Worm (Caenorhabditis elegans) whole organism, L2 larva: ENCODE measurements around the gene Y62E10A.20.

Experiments
- C34F6.9 ChIP-seq: fragments of 150-350 bp; optimal IDR thresholded peaks from 2 replicates; lab custom pipeline; 2014; ENCODE audit warnings: missing biosample characterization, missing genetic modification characterization
- F13H6.1 ChIP-seq: sonication (generic microtip); optimal IDR thresholded peaks from 2 replicates; lab custom pipeline; 2016; ENCODE audit warnings: missing genetic modification characterization, missing compliant biosample characterization
- R02D3.7 ChIP-seq: fragments of 150-350 bp; optimal IDR thresholded peaks from 2 replicates; lab custom pipeline; 2014; ENCODE audit warnings: missing biosample characterization, missing genetic modification characterization
- Y55F3AM.14 ChIP-seq: fragments of 200-800 bp; sonication (Bioruptor generic); optimal IDR thresholded peaks from 2 replicates; lab custom pipeline; 2018; ENCODE audit warnings: mild to moderate bottlenecking, missing genetic modification characterization, missing compliant biosample characterization
- ZK546.5 ChIP-seq: sonication (generic microtip); optimal IDR thresholded peaks from 2 replicates; lab custom pipeline; 2017; ENCODE audit warnings: missing biosample characterization, missing genetic modification characterization
- aly-2 ChIP-seq: fragments of 150-350 bp; optimal IDR thresholded peaks from 2 replicates; lab custom pipeline; 2014; ENCODE audit warnings: missing biosample characterization, missing genetic modification characterization
- ama-1 ChIP-seq: fragments of 150-350 bp; optimal IDR thresholded peaks from 2 replicates; lab custom pipeline; 2018; ENCODE audit warnings: inconsistent platforms
- blmp-1 ChIP-seq: sonication (generic microtip); optimal IDR thresholded peaks from 2 replicates; lab custom pipeline; 2017; ENCODE audit warnings: missing genetic modification characterization, mild to moderate bottlenecking, missing compliant biosample characterization, antibody characterized with exemption, moderate library complexity; ENCODE audit not compliant: insufficient read depth
- ceh-16 ChIP-seq: fragments of 150-350 bp; optimal IDR thresholded peaks from 2 replicates; lab custom pipeline; 2014; ENCODE audit warnings: missing biosample characterization, missing genetic modification characterization
- ceh-82 ChIP-seq: fragments of 150-350 bp; optimal IDR thresholded peaks from 2 replicates; lab custom pipeline; 2014; ENCODE audit warnings: missing biosample characterization, missing genetic modification characterization
- crh-2 ChIP-seq: sonication (generic microtip); optimal IDR thresholded peaks from 2 replicates; lab custom pipeline; 2017; ENCODE audit warnings: missing biosample characterization, missing genetic modification characterization
- dmd-4 ChIP-seq: sonication (generic microtip); optimal IDR thresholded peaks from 2 replicates; lab custom pipeline; 2017; ENCODE audit warnings: missing biosample characterization, missing genetic modification characterization
- egl-27 ChIP-seq: sonication (generic microtip); optimal IDR thresholded peaks from 3 replicates; lab custom pipeline; 2017; ENCODE audit warnings: missing biosample characterization, missing genetic modification reagents, missing genetic modification characterization
- elt-3 ChIP-seq: sonication (generic microtip); optimal IDR thresholded peaks from 2 replicates; lab custom pipeline; 2017; ENCODE audit warnings: missing biosample characterization, missing genetic modification characterization
- fos-1 ChIP-seq: fragments of 150-350 bp; optimal IDR thresholded peaks from 2 replicates; lab custom pipeline; 2014; ENCODE audit warnings: missing biosample characterization, missing genetic modification characterization
- gmeb-1 ChIP-seq: fragments of 150-350 bp; optimal IDR thresholded peaks from 2 replicates; lab custom pipeline; 2014; ENCODE audit warnings: missing biosample characterization, missing genetic modification characterization
- lin-11 ChIP-seq: fragments of 150-350 bp; sonication (generic microtip); optimal IDR thresholded peaks from 2 replicates; lab custom pipeline; 2014; ENCODE audit warnings: missing biosample characterization, missing genetic modification characterization, inconsistent platforms, mixed read lengths
- lin-13 ChIP-seq: fragments of 150-350 bp; optimal IDR thresholded peaks from 2 replicates; lab custom pipeline; 2014; ENCODE audit warnings: missing biosample characterization, missing genetic modification reagents, missing genetic modification characterization
- lin-39 ChIP-seq: fragments of 150-350 bp; optimal IDR thresholded peaks from 2 replicates; lab custom pipeline; 2014; ENCODE audit warnings: missing biosample characterization, missing genetic modification reagents, missing genetic modification characterization
- lsy-2 ChIP-seq, 2 experiments: fragments of 150-350 bp in 1 of 2; sonication (generic microtip) in 1 of 2; optimal IDR thresholded peaks; 2 replicates each; lab custom pipeline; 2014 to 2017; ENCODE audit warnings: missing biosample characterization in 2 of 2, missing genetic modification characterization in 2 of 2
- mab-5 ChIP-seq: fragments of 150-350 bp; optimal IDR thresholded peaks from 2 replicates; lab custom pipeline; 2014; ENCODE audit warnings: missing biosample characterization, missing genetic modification characterization
- mbf-1 ChIP-seq: sonication (generic microtip); optimal IDR thresholded peaks from 2 replicates; lab custom pipeline; 2017; ENCODE audit warnings: missing biosample characterization, missing genetic modification characterization
- mdl-1 ChIP-seq, 2 experiments: fragments of 150-350 bp in 1 of 2; sonication (generic microtip) in 1 of 2; optimal IDR thresholded peaks; 2 replicates each; lab custom pipeline; 2017; ENCODE audit warnings: missing biosample characterization in 2 of 2, missing genetic modification characterization in 2 of 2
- nhr-10 ChIP-seq: sonication (generic microtip); optimal IDR thresholded peaks from 2 replicates; lab custom pipeline; 2017; ENCODE audit warnings: missing biosample characterization, missing genetic modification characterization
- nhr-11 ChIP-seq: fragments of 150-350 bp; optimal IDR thresholded peaks from 2 replicates; lab custom pipeline; 2014; ENCODE audit warnings: missing biosample characterization, missing genetic modification characterization
- nhr-12 ChIP-seq: fragments of 150-350 bp; optimal IDR thresholded peaks from 2 replicates; lab custom pipeline; 2014; ENCODE audit warnings: missing biosample characterization, missing genetic modification characterization
- nhr-129 ChIP-seq: fragments of 150-350 bp; optimal IDR thresholded peaks from 2 replicates; lab custom pipeline; 2014; ENCODE audit warnings: missing biosample characterization, missing genetic modification characterization
- nhr-21 ChIP-seq: fragments of 150-350 bp; optimal IDR thresholded peaks from 2 replicates; lab custom pipeline; 2014; ENCODE audit warnings: missing biosample characterization, missing genetic modification characterization
- nhr-25 ChIP-seq: fragments of 150-350 bp; sonication (generic microtip); optimal IDR thresholded peaks from 3 replicates; lab custom pipeline; 2014; ENCODE audit warnings: missing biosample characterization, missing genetic modification characterization
- nhr-6 ChIP-seq: fragments of 150-350 bp; optimal IDR thresholded peaks from 2 replicates; lab custom pipeline; 2014; ENCODE audit warnings: missing biosample characterization, missing genetic modification characterization
- nhr-77 ChIP-seq: fragments of 150-350 bp; optimal IDR thresholded peaks from 2 replicates; lab custom pipeline; 2014; ENCODE audit warnings: missing biosample characterization, missing genetic modification characterization
- peb-1 ChIP-seq: fragments of 150-350 bp; optimal IDR thresholded peaks from 2 replicates; lab custom pipeline; 2014; ENCODE audit warnings: missing biosample characterization, missing genetic modification characterization
- sem-4 ChIP-seq: fragments of 150-350 bp; optimal IDR thresholded peaks from 2 replicates; lab custom pipeline; 2014; ENCODE audit warnings: missing biosample characterization, missing genetic modification reagents, missing genetic modification characterization
- skn-1 ChIP-seq: sonication (generic microtip); optimal IDR thresholded peaks from 2 replicates; lab custom pipeline; 2017; ENCODE audit warnings: missing biosample characterization, missing genetic modification characterization
- sma-3 ChIP-seq: sonication (generic microtip); optimal IDR thresholded peaks from 2 replicates; lab custom pipeline; 2016; ENCODE audit warnings: missing genetic modification reagents, missing genetic modification characterization, missing compliant biosample characterization
- sma-9 ChIP-seq, 2 experiments: fragments of 150-350 bp in 1 of 2; sonication (generic microtip) in 1 of 2; optimal IDR thresholded peaks; 2 replicates each; lab custom pipeline; 2014 to 2016; ENCODE audit warnings: missing genetic modification characterization in 2 of 2, mild to moderate bottlenecking in 1 of 2, missing biosample characterization in 1 of 2, missing compliant biosample characterization in 1 of 2, missing genetic modification reagents in 1 of 2, moderate library complexity in 1 of 2
- snpc-4 ChIP-seq: fragments of 150-350 bp; optimal IDR thresholded peaks from 2 replicates; lab custom pipeline; 2014; ENCODE audit warnings: missing biosample characterization, missing genetic modification characterization
- unc-39 ChIP-seq: fragments of 150-350 bp; optimal IDR thresholded peaks from 2 replicates; lab custom pipeline; 2014; ENCODE audit warnings: missing biosample characterization, missing genetic modification characterization
- unc-55 ChIP-seq: fragments of 150-350 bp; sonication (generic microtip); optimal IDR thresholded peaks from 3 replicates; lab custom pipeline; 2014; ENCODE audit warnings: missing biosample characterization, missing genetic modification reagents, missing genetic modification characterization
- unc-62 ChIP-seq: fragments of 150-350 bp; optimal IDR thresholded peaks from 2 replicates; lab custom pipeline; 2014; ENCODE audit warnings: missing biosample characterization, missing genetic modification reagents, missing genetic modification characterization
- zag-1 ChIP-seq: fragments of 150-350 bp; optimal IDR thresholded peaks from 2 replicates; lab custom pipeline; 2014; ENCODE audit warnings: missing biosample characterization, missing genetic modification characterization
- ztf-1 ChIP-seq: fragments of 200-800 bp; sonication (Bioruptor generic); conservative IDR thresholded peaks from 2 replicates; pipeline ENCODE4 v1.3.6; 2022; ENCODE audit warnings: missing genetic modification characterization, missing compliant biosample characterization
- ztf-11 ChIP-seq: sonication (generic microtip); optimal IDR thresholded peaks from 2 replicates; lab custom pipeline; 2017; ENCODE audit warnings: missing biosample characterization, missing genetic modification characterization

Y62E10A.20 gene

ce11 chrIV:13393246-13393716 lies 7.4 kb upstream of the Y62E10A.20 start (continued):
- TF ChIP-seq snpc-4 (tag; lab: Kevin White, UChicago) (no peak), F13H6.1 (tag; lab: Kevin White, UChicago) (peak; percentile 9), nhr-129 (tag; lab: Kevin White, UChicago) (peak; percentile 68), ztf-11 (tag; lab: Kevin White, UChicago) (no peak), skn-1 (tag; lab: Kevin White, UChicago) (no peak)

ce11 chrIV:13392230-13392629 lies 6.3 kb upstream of the Y62E10A.20 start:
- TF ChIP-seq ZK546.5 (no peak), ceh-16 (tag; lab: Kevin White, UChicago) (no peak), egl-27 (tag; lab: Kevin White, UChicago) (no peak), nhr-25 (no peak), sma-9 (GFP tag; optimal IDR thresholded peaks at IDR 0.05; lab: Kevin White, UChicago) (no peak), sma-9 (tag; optimal IDR thresholded peaks at IDR 0.05; lab: Kevin White, UChicago) (no peak), lin-11 (tag; lab: Kevin White, UChicago) (no peak), blmp-1 (tag; lab: Kevin White, UChicago) (no peak), zag-1 (tag; lab: Kevin White, UChicago) (no peak), crh-2 (tag; lab: Kevin White, UChicago) (no peak), unc-39 (tag; lab: Kevin White, UChicago) (no peak), fos-1 (tag; lab: Kevin White, UChicago) (no peak), nhr-12 (no peak), lin-13 (GFP tag; lab: Kevin White, UChicago) (no peak), nhr-77 (no peak)

- TF ChIP-seq nhr-129 (tag; lab: Kevin White, UChicago) (peak; percentile 8), peb-1 (tag; lab: Kevin White, UChicago) (no peak)
Measured at ce11 chrIV:13390770-13391169, 4.9 kb upstream of the Y62E10A.20 start.

ce11 chrIV:13389237-13389636 lies 3.3 kb upstream of the Y62E10A.20 start:
- TF ChIP-seq ztf-1 (GFP tag; lab: Robert Waterston, UW) (0 out of 2 replicates have a peak, but pooled peaks have one; percentile 77), nhr-11 (no peak), mbf-1 (no peak)

ce11 chrIV:13388779-13389178 lies 2.9 kb upstream of the Y62E10A.20 start:
- TF ChIP-seq mab-5 (tag; lab: Kevin White, UChicago), result no peak
- TF ChIP-seq ZK546.5, result no peak
- no peak for TF ChIP-seq skn-1 (tag; lab: Kevin White, UChicago)
- no peak for TF ChIP-seq R02D3.7 (tag; lab: Kevin White, UChicago)
- no peak for TF ChIP-seq sma-3 (GFP tag; lab: Kevin White, UChicago)
- peak; percentile 28 for TF ChIP-seq nhr-6 (tag; lab: Kevin White, UChicago)
- no peak for TF ChIP-seq unc-39 (tag; lab: Kevin White, UChicago)
- no peak for TF ChIP-seq ztf-11 (tag; lab: Kevin White, UChicago)
- TF ChIP-seq nhr-21, result peak; percentile 84
- TF ChIP-seq lin-11 (tag; lab: Kevin White, UChicago), result no peak
- peak; percentile 9 for TF ChIP-seq crh-2 (tag; lab: Kevin White, UChicago)
- no peak for TF ChIP-seq fos-1 (tag; lab: Kevin White, UChicago)
- TF ChIP-seq nhr-11, result no peak
- TF ChIP-seq ztf-1 (GFP tag; lab: Robert Waterston, UW), result no peak
- TF ChIP-seq sem-4, result no peak
- peak; percentile 40 for TF ChIP-seq gmeb-1 (tag; lab: Kevin White, UChicago)
- peak; percentile 16 for TF ChIP-seq nhr-129 (tag; lab: Kevin White, UChicago)
- no peak for TF ChIP-seq elt-3 (tag; lab: Kevin White, UChicago)
- no peak for TF ChIP-seq lin-39 (tag; lab: Kevin White, UChicago)
- TF ChIP-seq F13H6.1 (tag; lab: Kevin White, UChicago), result no peak
- TF ChIP-seq ceh-82 (tag; lab: Kevin White, UChicago), result no peak
- TF ChIP-seq lsy-2 (tag; optimal IDR thresholded peaks at IDR 0.05; lab: Kevin White, UChicago), result peak in 1 of 2 experiments; percentile 3
- no peak for TF ChIP-seq sma-9 (GFP tag; optimal IDR thresholded peaks at IDR 0.05; lab: Kevin White, UChicago)
- TF ChIP-seq sma-9 (tag; optimal IDR thresholded peaks at IDR 0.05; lab: Kevin White, UChicago), result no peak
- peak; percentile 48 for TF ChIP-seq nhr-25
- TF ChIP-seq zag-1 (tag; lab: Kevin White, UChicago), result no peak
- TF ChIP-seq snpc-4 (tag; lab: Kevin White, UChicago), result no peak
- TF ChIP-seq dmd-4 (tag; lab: Kevin White, UChicago), result no peak
- TF ChIP-seq ceh-16 (tag; lab: Kevin White, UChicago), result no peak
- no peak for TF ChIP-seq aly-2 (tag; lab: Kevin White, UChicago)
- no peak for TF ChIP-seq nhr-10 (tag; lab: Kevin White, UChicago)
- TF ChIP-seq mdl-1 (tag; optimal IDR thresholded peaks at IDR 0.05; lab: Kevin White, UChicago), result no peak
- TF ChIP-seq nhr-77, result no peak
- TF ChIP-seq ama-1, result peak; percentile 44
- TF ChIP-seq Y55F3AM.14 (GFP tag; lab: Kevin White, UChicago), result peak; percentile 57
- no peak for TF ChIP-seq C34F6.9 (tag; lab: Kevin White, UChicago)
- TF ChIP-seq egl-27 (tag; lab: Kevin White, UChicago), result no peak
- no peak for TF ChIP-seq lin-13 (GFP tag; lab: Kevin White, UChicago)
- no peak for TF ChIP-seq unc-62
- peak; percentile 7 for TF ChIP-seq unc-55
